Worm (Caenorhabditis elegans): ENCODE data around the gene sluh-7.

DNA sequence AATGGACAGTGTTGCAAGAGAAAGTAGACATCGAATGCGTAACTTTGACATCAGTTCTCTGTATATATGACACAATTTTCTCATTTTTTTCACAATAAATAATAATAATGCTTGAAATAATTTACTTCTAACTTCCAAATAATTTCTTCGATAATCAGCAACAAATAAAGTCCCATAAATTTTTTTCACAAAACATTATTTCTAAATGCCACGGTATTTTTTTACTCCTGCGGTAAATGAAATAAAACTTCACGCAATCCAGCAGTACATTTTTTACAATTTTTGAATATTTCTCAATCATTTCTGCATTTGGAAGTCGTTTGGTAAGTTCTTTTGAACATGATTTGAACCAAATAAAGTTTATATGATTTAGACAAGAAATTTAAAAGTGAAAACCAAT is 28.3 kb upstream of the sluh-7 start, which contains the start of gene spe-10:
- TF ChIP-seq lin-29 (GFP tag; IDR thresholded peaks at IDR 0.05), result no peak
- no peak for TF ChIP-seq lin-1 (GFP tag; IDR thresholded peaks at IDR 0.05)
- TF ChIP-seq lin-39 (tag; optimal IDR thresholded peaks at IDR 0.05), result no peak

All from whole organism, L4 larva.